Worm (Caenorhabditis elegans) whole organism, midembryonic: ENCODE results near the gene Y46G5A.14.
"Not testable (repeated sequence)": the region's sequence is repeated elsewhere in the genome, so short reads cannot be mapped to it uniquely, and the experiment has no call there.

ENCODE experiments used
- T22C8.4 ChIP-seq: fragments of 200-800 bp; sonication (Bioruptor generic); IDR thresholded peaks from 2 replicates; pipeline ENCODE4 v1.3.6; 2022; ENCODE audit warnings: missing genetic modification characterization, missing compliant biosample characterization
- cog-1 ChIP-seq: sonication (generic microtip); optimal IDR thresholded peaks from 2 replicates; lab custom pipeline; 2016; ENCODE audit warnings: missing genetic modification characterization, missing compliant biosample characterization
- flt-1 ChIP-seq: fragments of 200-800 bp; sonication (Bioruptor generic); IDR thresholded peaks from 2 replicates; pipeline ENCODE4 v1.3.6; 2022; ENCODE audit warnings: missing genetic modification characterization, missing compliant biosample characterization
- klf-2 ChIP-seq: fragments of 200-800 bp; sonication (Bioruptor generic); conservative IDR thresholded peaks from 2 replicates; pipeline ENCODE4 v1.3.6; 2022; ENCODE audit warnings: missing genetic modification reagents, missing genetic modification characterization, missing compliant biosample characterization
- med-1 ChIP-seq: sonication (generic microtip); optimal IDR thresholded peaks from 2 replicates; lab custom pipeline; 2017; ENCODE audit warnings: missing genetic modification characterization, mild to moderate bottlenecking, missing compliant biosample characterization, antibody characterized with exemption, missing genetic modification reagents; ENCODE audit not compliant: insufficient read depth
- tab-1 ChIP-seq: fragments of 200-800 bp; sonication (Bioruptor generic); IDR thresholded peaks from 2 replicates; pipeline ENCODE4 v1.3.6; 2022; ENCODE audit warnings: missing genetic modification characterization, missing compliant biosample characterization
- ztf-23 ChIP-seq: fragments of 200-800 bp; sonication (Bioruptor generic); IDR thresholded peaks from 2 replicates; pipeline ENCODE4 v1.3.6; 2022; ENCODE audit warnings: missing genetic modification reagents, missing genetic modification characterization, missing compliant biosample characterization

DNA sequence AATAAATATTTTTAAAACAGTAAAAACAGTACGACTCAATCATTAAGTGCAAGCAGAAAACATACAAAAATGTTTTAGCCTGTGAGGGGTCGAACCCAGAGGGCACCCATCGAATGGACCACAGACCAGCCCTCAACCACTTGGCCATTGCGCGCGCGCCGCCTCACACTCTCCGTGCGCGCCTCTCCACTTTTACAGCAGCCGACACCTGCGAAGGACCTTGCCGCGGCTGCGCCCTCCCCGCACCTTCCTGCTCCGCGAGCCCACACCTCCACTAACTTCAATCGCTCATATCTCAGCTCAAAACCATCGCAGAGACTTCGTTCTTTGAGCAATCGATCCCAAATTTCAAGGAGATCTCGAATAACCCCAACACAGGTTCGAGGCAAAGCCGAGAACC is 3.9 kb downstream of the Y46G5A.14 start:
- TF ChIP-seq med-1 (GFP tag; lab: Kevin White, UChicago); ztf-23 (GFP tag; lab: Robert Waterston, UW); T22C8.4 (GFP tag; lab: Robert Waterston, UW); cog-1 (tag; lab: Kevin White, UChicago): not testable (repeated sequence)
- TF ChIP-seq flt-1 (GFP tag; lab: Robert Waterston, UW) (peak; percentile 58), klf-2 (GFP tag; lab: Robert Waterston, UW) (peak; percentile 66; the same call in 1 of the 2 replicates), tab-1 (GFP tag; lab: Robert Waterston, UW) (peak; percentile 55; the same call in 1 of the 2 replicates)
